Worm (Caenorhabditis elegans) whole organism, late embryonic: ENCODE measurements around the gene D1005.5.

Source experiments
- C08G9.2 ChIP-seq: sonication (generic microtip); optimal IDR thresholded peaks from 2 replicates; lab custom pipeline; 2016; ENCODE audit warnings: mild to moderate bottlenecking, missing genetic modification characterization, moderate library complexity, missing compliant biosample characterization
- F13H6.1 ChIP-seq: sonication (generic microtip); optimal IDR thresholded peaks from 2 replicates; lab custom pipeline; 2016; ENCODE audit warnings: missing genetic modification characterization, missing compliant biosample characterization
- K09A11.1 ChIP-seq: sonication (generic microtip); optimal IDR thresholded peaks from 2 replicates; lab custom pipeline; 2017; ENCODE audit warnings: antibody characterized with exemption, mild to moderate bottlenecking, missing genetic modification characterization, missing compliant biosample characterization; ENCODE audit not compliant: insufficient read depth
- T23F11.4 ChIP-seq: fragments of 200-800 bp; sonication (Bioruptor generic); optimal IDR thresholded peaks from 2 replicates; lab custom pipeline; 2018; ENCODE audit warnings: mild to moderate bottlenecking, missing genetic modification characterization, missing compliant biosample characterization
- Y22D7AL.16 ChIP-seq: sonication (generic microtip); optimal IDR thresholded peaks from 2 replicates; lab custom pipeline; 2016; ENCODE audit warnings: missing genetic modification characterization, missing compliant biosample characterization
- ahr-1 ChIP-seq: sonication (generic microtip); optimal IDR thresholded peaks from 2 replicates; lab custom pipeline; 2016; ENCODE audit warnings: missing genetic modification characterization, missing compliant biosample characterization
- ama-1 ChIP-seq: fragments of 150-350 bp; optimal IDR thresholded peaks from 2 replicates; lab custom pipeline; 2014
- ceh-19 ChIP-seq: fragments of 200-800 bp; sonication (Bioruptor generic); optimal IDR thresholded peaks from 2 replicates; lab custom pipeline; 2018; ENCODE audit warnings: mild to moderate bottlenecking, missing genetic modification characterization, missing compliant biosample characterization
- ceh-24 ChIP-seq: sonication (generic microtip); optimal IDR thresholded peaks from 2 replicates; lab custom pipeline; 2016; ENCODE audit warnings: mild to moderate bottlenecking, missing genetic modification characterization, missing compliant biosample characterization
- ceh-30 ChIP-seq: fragments of 150-350 bp; optimal IDR thresholded peaks from 2 replicates; lab custom pipeline; 2014; ENCODE audit warnings: missing biosample characterization, missing genetic modification characterization
- ceh-31 ChIP-seq: sonication (generic microtip); optimal IDR thresholded peaks from 2 replicates; lab custom pipeline; 2016; ENCODE audit warnings: missing genetic modification characterization, missing compliant biosample characterization
- ceh-34 ChIP-seq: sonication (generic microtip); optimal IDR thresholded peaks from 2 replicates; lab custom pipeline; 2016; ENCODE audit warnings: mild to moderate bottlenecking, missing genetic modification characterization, missing compliant biosample characterization
- ceh-48 ChIP-seq: sonication (generic microtip); optimal IDR thresholded peaks from 2 replicates; lab custom pipeline; 2016; ENCODE audit warnings: missing genetic modification characterization, inconsistent platforms, missing compliant biosample characterization
- ceh-6 ChIP-seq: fragments of 200-800 bp; sonication (Bioruptor generic); optimal IDR thresholded peaks from 2 replicates; lab custom pipeline; 2018; ENCODE audit warnings: mild to moderate bottlenecking, missing genetic modification characterization, missing compliant biosample characterization
- che-1 ChIP-seq: sonication (generic microtip); optimal IDR thresholded peaks from 2 replicates; lab custom pipeline; 2016; ENCODE audit warnings: mild to moderate bottlenecking, missing genetic modification characterization, missing compliant biosample characterization
- dmd-4 ChIP-seq: sonication (generic microtip); optimal IDR thresholded peaks from 2 replicates; lab custom pipeline; 2016; ENCODE audit warnings: borderline replicate concordance, missing genetic modification characterization, missing compliant biosample characterization
- elt-2 ChIP-seq: sonication (generic microtip); optimal IDR thresholded peaks from 2 replicates; lab custom pipeline; 2016; ENCODE audit warnings: missing genetic modification reagents, missing genetic modification characterization, missing compliant biosample characterization
- elt-4 ChIP-seq: sonication (generic microtip); optimal IDR thresholded peaks from 2 replicates; lab custom pipeline; 2016; ENCODE audit warnings: missing genetic modification characterization, missing compliant biosample characterization
- ets-4 ChIP-seq: sonication (generic microtip); optimal IDR thresholded peaks from 2 replicates; lab custom pipeline; 2016; ENCODE audit warnings: missing genetic modification characterization, missing compliant biosample characterization
- fkh-10 ChIP-seq: fragments of 150-350 bp; optimal IDR thresholded peaks from 2 replicates; lab custom pipeline; 2014; ENCODE audit warnings: missing biosample characterization, missing genetic modification reagents, missing genetic modification characterization
- hlh-13 ChIP-seq: fragments of 200-800 bp; sonication (Bioruptor generic); optimal IDR thresholded peaks from 2 replicates; lab custom pipeline; 2018; ENCODE audit warnings: mild to moderate bottlenecking, missing genetic modification characterization, missing compliant biosample characterization
- hlh-15 ChIP-seq: sonication (generic microtip); optimal IDR thresholded peaks from 2 replicates; lab custom pipeline; 2016; ENCODE audit warnings: missing genetic modification characterization, missing compliant biosample characterization
- hlh-6 ChIP-seq: sonication (generic microtip); optimal IDR thresholded peaks from 2 replicates; lab custom pipeline; 2016; ENCODE audit warnings: missing genotype, missing genetic modification characterization, missing compliant biosample characterization
- lin-11 ChIP-seq: fragments of 200-800 bp; sonication (Bioruptor generic); optimal IDR thresholded peaks from 2 replicates; lab custom pipeline; 2018; ENCODE audit warnings: mild to moderate bottlenecking, missing genetic modification characterization, missing compliant biosample characterization
- nfya-1 ChIP-seq: sonication (generic microtip); optimal IDR thresholded peaks from 2 replicates; lab custom pipeline; 2017; ENCODE audit warnings: missing genetic modification characterization, mild to moderate bottlenecking, missing compliant biosample characterization, antibody characterized with exemption, moderate library complexity
- nhr-11 ChIP-seq: fragments of 150-350 bp; optimal IDR thresholded peaks from 2 replicates; lab custom pipeline; 2014; ENCODE audit warnings: missing biosample characterization, missing genetic modification characterization
- nhr-232 ChIP-seq: sonication (generic microtip); optimal IDR thresholded peaks from 2 replicates; lab custom pipeline; 2016; ENCODE audit warnings: missing genetic modification characterization, missing compliant biosample characterization
- odd-2 ChIP-seq: sonication (generic microtip); optimal IDR thresholded peaks from 2 replicates; lab custom pipeline; 2017; ENCODE audit warnings: antibody characterized with exemption, mild to moderate bottlenecking, missing genetic modification characterization, missing compliant biosample characterization
- pat-9 ChIP-seq: fragments of 200-800 bp; sonication (Bioruptor generic); optimal IDR thresholded peaks from 2 replicates; lab custom pipeline; 2018; ENCODE audit warnings: mild to moderate bottlenecking, missing genetic modification characterization, moderate library complexity, missing compliant biosample characterization
- pha-2 ChIP-seq: sonication (generic microtip); optimal IDR thresholded peaks from 2 replicates; lab custom pipeline; 2017; ENCODE audit warnings: mild to moderate bottlenecking, missing genetic modification characterization, missing compliant biosample characterization
- pha-4 ChIP-seq: fragments of 150-350 bp; optimal IDR thresholded peaks from 2 replicates; lab custom pipeline; 2018; ENCODE audit warnings: missing biosample characterization, missing genetic modification reagents, missing genetic modification characterization
- pqm-1 ChIP-seq: sonication (generic microtip); optimal IDR thresholded peaks from 2 replicates; lab custom pipeline; 2016; ENCODE audit warnings: missing genetic modification characterization, missing compliant biosample characterization
- ref-2 ChIP-seq: sonication (generic microtip); optimal IDR thresholded peaks from 2 replicates; lab custom pipeline; 2016; ENCODE audit warnings: missing genetic modification characterization, missing compliant biosample characterization
- tbx-2 ChIP-seq: sonication (generic microtip); optimal IDR thresholded peaks from 2 replicates; lab custom pipeline; 2016; ENCODE audit warnings: missing genetic modification characterization, missing compliant biosample characterization
- unc-42 ChIP-seq: sonication (generic microtip); optimal IDR thresholded peaks from 2 replicates; lab custom pipeline; 2016; ENCODE audit warnings: missing genotype, missing genetic modification characterization, missing compliant biosample characterization
- unc-86 ChIP-seq: sonication (generic microtip); optimal IDR thresholded peaks from 2 replicates; lab custom pipeline; 2016; ENCODE audit warnings: missing genetic modification characterization, missing compliant biosample characterization
- ztf-16 ChIP-seq: sonication (generic microtip); optimal IDR thresholded peaks from 2 replicates; lab custom pipeline; 2017; ENCODE audit warnings: missing genetic modification characterization, missing compliant biosample characterization

The D1005.5 gene

DNA sequence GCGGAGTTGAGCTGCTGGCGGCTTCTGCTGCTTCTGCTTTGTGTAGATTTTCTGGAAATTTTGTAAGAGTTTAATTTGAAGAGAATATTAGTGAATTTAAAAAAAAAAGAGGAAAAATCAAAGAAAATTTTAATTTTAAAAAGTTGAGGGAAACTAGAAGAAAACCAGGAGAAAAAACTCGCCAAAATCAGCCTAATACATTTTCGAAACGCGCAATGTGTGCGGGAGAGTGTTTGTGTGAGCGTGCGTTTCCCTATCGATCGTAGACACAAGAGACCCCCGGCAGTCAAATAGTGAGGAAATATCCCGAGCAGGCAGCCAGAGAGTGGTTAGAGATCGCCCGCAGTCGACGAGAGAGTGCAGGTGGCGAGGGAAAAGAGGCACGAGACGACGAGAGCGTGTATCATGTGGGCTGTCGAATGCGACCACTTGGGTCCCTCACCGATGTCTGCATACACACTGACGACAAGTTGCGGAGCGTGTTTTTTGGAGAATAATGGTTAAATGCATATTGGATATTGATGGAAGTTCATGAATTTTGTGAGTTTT lies 26.1 kb downstream of the D1005.5 start, which contains the start of gene zfp-3 (continued):
- TF ChIP-seq pat-9 (no peak), fkh-10 (GFP tag; lab: Kevin White, UChicago) (no peak), pqm-1 (tag; lab: Kevin White, UChicago) (peak; percentile 67), ceh-6 (GFP tag; lab: Kevin White, UChicago) (no peak), nfya-1 (tag; lab: Kevin White, UChicago) (peak; percentile 95), elt-2 (tag; lab: Kevin White, UChicago) (peak; percentile 3), dmd-4 (tag; lab: Kevin White, UChicago) (peak; percentile 40), unc-42 (tag; lab: Kevin White, UChicago) (peak; percentile 76), lin-11 (tag; lab: Kevin White, UChicago) (no peak), ceh-19 (GFP tag; lab: Kevin White, UChicago) (no peak), ztf-16 (tag; lab: Kevin White, UChicago) (no peak), F13H6.1 (tag; lab: Kevin White, UChicago) (peak; percentile 82), nhr-11 (tag; lab: Kevin White, UChicago) (no peak), elt-4 (tag; lab: Kevin White, UChicago) (no peak), T23F11.4 (no peak), ceh-30 (tag; lab: Kevin White, UChicago) (peak; percentile 54)

DNA sequence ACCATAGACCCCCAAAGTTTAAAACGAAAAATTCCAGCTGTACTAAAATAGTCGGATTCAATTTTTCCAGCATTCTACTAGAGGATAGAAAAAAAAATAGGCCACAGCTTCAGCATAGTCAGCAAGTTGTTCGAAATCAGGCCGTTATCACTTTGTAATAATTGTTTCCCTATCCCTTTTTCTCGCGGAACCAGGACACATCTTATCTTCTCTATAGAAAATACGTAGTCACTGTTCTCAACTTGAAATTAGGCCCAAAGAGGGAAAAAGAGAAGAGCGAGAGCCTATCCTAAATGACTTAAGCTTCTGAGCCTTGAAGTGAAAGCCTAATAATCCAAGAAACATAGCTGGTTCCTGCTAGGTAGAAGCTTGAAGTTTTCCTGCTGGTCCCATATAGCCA lies 27.1 kb downstream of the D1005.5 start:
- no peak for TF ChIP-seq elt-4 (tag; lab: Kevin White, UChicago)
- peak; percentile 2 for TF ChIP-seq ama-1
- no peak for TF ChIP-seq odd-2 (tag; lab: Kevin White, UChicago)

DNA sequence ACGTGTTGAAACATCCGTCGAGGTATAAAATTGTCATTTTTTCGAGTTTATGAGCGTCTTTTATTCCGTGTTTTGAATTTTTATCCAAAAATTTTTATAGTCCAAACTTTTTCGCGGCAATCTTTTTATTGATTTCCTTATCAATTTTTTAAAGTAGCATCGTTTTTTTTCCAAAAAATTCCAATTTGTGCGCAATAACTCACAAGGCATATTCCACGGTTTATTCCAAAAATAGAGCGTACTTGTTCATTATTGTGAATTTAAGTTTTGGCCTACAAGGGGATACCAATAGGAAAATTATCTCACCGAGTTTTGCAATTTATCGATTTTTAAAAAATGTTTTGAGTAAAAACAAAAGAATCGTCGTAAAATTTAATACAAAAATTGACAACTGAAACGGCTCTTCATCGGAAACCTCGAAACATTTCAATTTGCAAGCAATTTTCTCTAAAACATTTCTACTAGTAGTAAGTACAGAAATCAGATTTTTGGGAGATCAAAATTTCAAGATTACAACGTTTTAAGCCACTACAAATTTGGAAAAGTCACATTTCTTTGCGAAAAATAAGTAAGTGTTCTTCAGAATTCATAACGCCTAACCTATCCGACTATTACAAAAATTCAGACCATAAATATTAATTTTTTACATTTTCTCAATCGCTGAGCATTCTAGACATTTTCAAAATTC lies 29.1 kb downstream of the D1005.5 start:
- peak; percentile 3 for TF ChIP-seq Y22D7AL.16 (tag; lab: Kevin White, UChicago)
- no peak for TF ChIP-seq lin-11 (tag; lab: Kevin White, UChicago)
- no peak for TF ChIP-seq unc-42 (tag; lab: Kevin White, UChicago)
- TF ChIP-seq pha-2 (tag; lab: Kevin White, UChicago), result no peak
- no peak for TF ChIP-seq ceh-31 (tag; lab: Kevin White, UChicago)
- no peak for TF ChIP-seq ceh-34 (tag; lab: Kevin White, UChicago)

DNA sequence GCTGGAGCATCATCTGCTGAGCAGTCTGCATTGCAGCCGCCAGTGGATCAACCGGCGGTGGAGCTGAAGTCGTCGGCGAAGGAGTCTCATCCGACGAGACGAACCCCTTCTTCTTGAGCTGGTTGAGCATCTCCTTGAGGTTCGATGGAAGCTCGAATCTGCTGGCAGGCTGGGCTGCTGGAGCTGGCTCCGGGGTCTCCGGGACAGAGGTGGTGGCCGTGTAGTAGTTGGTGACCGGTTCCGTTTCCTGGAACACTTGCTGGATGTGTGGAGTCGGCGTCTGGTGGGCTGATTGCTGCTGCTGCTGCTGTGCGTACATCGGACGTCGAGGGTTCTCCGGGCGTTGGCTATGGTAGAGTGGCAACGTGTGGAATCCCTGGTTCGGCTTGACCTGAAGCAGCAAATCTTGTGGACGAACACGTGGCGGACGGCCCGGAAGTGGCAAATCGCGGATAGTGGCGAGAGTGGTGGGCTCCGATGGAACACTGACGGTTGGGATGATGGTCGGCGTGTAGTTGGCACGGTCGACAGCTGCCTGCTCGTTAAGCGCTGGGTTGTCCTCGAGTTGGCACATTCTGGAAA lies 31.1 kb downstream of the D1005.5 start:
- peak; percentile 41 for TF ChIP-seq elt-4 (tag; lab: Kevin White, UChicago)
- no peak for TF ChIP-seq hlh-6 (tag; lab: Kevin White, UChicago)
- TF ChIP-seq ceh-48 (tag; lab: Kevin White, UChicago), result no peak
- no peak for TF ChIP-seq ceh-19 (GFP tag; lab: Kevin White, UChicago)
- TF ChIP-seq C08G9.2, result no peak
- TF ChIP-seq tbx-2 (tag; lab: Kevin White, UChicago), result no peak
- no peak for TF ChIP-seq nhr-232 (tag; lab: Kevin White, UChicago)
- TF ChIP-seq unc-86 (tag; lab: Kevin White, UChicago), result no peak

DNA sequence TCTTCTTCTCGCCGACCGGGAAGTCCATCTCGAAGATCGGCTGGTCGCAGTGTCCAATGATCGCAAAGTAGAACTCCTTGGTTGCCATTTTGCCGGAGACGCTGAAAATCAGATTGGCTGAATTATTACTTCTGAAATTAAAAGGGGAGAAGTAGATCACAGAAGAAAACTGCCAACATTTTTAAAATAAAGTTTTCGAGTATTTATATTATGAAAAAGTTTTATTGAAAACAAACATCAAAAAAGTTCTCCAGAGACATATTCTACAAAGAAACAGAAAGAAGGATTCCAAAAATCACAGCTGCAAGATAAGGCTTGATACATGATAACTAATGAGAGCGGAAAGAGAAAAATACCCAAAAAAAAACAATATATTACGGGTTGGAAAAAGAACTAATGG lies 32.6 kb downstream of the D1005.5 start, which contains the start of gene sedl-1:
Gene sedl-1, minus strand, starts transcription at position 101 of the 400 bp plus-strand sequence.
- TF ChIP-seq pqm-1 (tag; lab: Kevin White, UChicago), result no peak
- TF ChIP-seq odd-2 (tag; lab: Kevin White, UChicago), result no peak
- no peak for TF ChIP-seq ets-4
- no peak for TF ChIP-seq pha-4 (tag; lab: Kevin White, UChicago)
- no peak for TF ChIP-seq ceh-24
- no peak for TF ChIP-seq K09A11.1 (tag; lab: Kevin White, UChicago)
- TF ChIP-seq ref-2, result no peak
- no peak for TF ChIP-seq nfya-1 (tag; lab: Kevin White, UChicago)
- no peak for TF ChIP-seq hlh-13 (GFP tag; lab: Kevin White, UChicago)
- TF ChIP-seq unc-42 (tag; lab: Kevin White, UChicago), result no peak
- no peak for TF ChIP-seq elt-2 (tag; lab: Kevin White, UChicago)
- TF ChIP-seq hlh-15 (tag; lab: Kevin White, UChicago), result no peak
- no peak for TF ChIP-seq che-1 (tag; lab: Kevin White, UChicago)
- no peak for TF ChIP-seq ahr-1 (tag; lab: Kevin White, UChicago)
- TF ChIP-seq, all 69 proteins: peak for 0
